Fruit fly (Drosophila melanogaster) whole organism, embryonic: ENCODE measurements around the gene Cpr78Cb.

Experiments used
- Awh ChIP-seq: fragments of 200-800 bp; sonication (Bioruptor generic); IDR thresholded peaks from 2 replicates; pipeline ENCODE4, ENCODE4 v1.3.6; 2022; ENCODE audit warnings: missing biosample characterization, missing genetic modification characterization
- Bdp1 ChIP-seq: fragments of 200-800 bp; sonication (Bioruptor generic); optimal IDR thresholded peaks from 3 replicates; lab custom pipeline; 2016; ENCODE audit warnings: missing biosample characterization, missing genetic modification characterization
- Blimp-1 ChIP-seq: fragments of 200-800 bp; sonication (Bioruptor generic); optimal IDR thresholded peaks from 3 replicates; lab custom pipeline; 2018; ENCODE audit warnings: missing biosample characterization, missing genetic modification characterization, mild to moderate bottlenecking, moderate library complexity, missing genetic modification reagents
- CG10147 ChIP-seq: fragments of 200-800 bp; sonication (Bioruptor generic); optimal IDR thresholded peaks from 2 replicates; lab custom pipeline; 2019; ENCODE audit warnings: missing biosample characterization, mild to moderate bottlenecking, missing genetic modification characterization, moderate library complexity
- CG10431 ChIP-seq: fragments of 200-800 bp; sonication (Bioruptor generic); optimal IDR thresholded peaks from 3 replicates; lab custom pipeline; 2018; ENCODE audit warnings: missing biosample characterization, mild to moderate bottlenecking, missing genetic modification characterization
- CG11504 ChIP-seq: fragments of 200-800 bp; sonication (Bioruptor generic); optimal IDR thresholded peaks from 3 replicates; lab custom pipeline; 2019; ENCODE audit warnings: missing biosample characterization, mild to moderate bottlenecking, missing genetic modification characterization, moderate library complexity
- CG12219 ChIP-seq: fragments of 200-800 bp; sonication (Bioruptor generic); optimal IDR thresholded peaks from 3 replicates; lab custom pipeline; 2018; ENCODE audit warnings: missing biosample characterization, mild to moderate bottlenecking, missing genetic modification characterization
- CG12659 ChIP-seq: fragments of 200-800 bp; sonication (Bioruptor generic); optimal IDR thresholded peaks from 3 replicates; lab custom pipeline; 2017; ENCODE audit warnings: mild to moderate bottlenecking, missing biosample characterization, missing genetic modification reagents, missing genetic modification characterization
- CG1603 ChIP-seq: fragments of 200-800 bp; sonication (Bioruptor generic); optimal IDR thresholded peaks from 2 replicates; lab custom pipeline; 2019; ENCODE audit warnings: missing biosample characterization, mild to moderate bottlenecking, missing genetic modification characterization, moderate library complexity
- CG18619 ChIP-seq: fragments of 200-800 bp; sonication (Bioruptor generic); optimal IDR thresholded peaks from 3 replicates; lab custom pipeline; 2017; ENCODE audit warnings: missing biosample characterization, mild to moderate bottlenecking, missing genetic modification characterization
- CG2120 ChIP-seq: fragments of 200-800 bp; sonication (Bioruptor generic); optimal IDR thresholded peaks from 3 replicates; lab custom pipeline; 2016; ENCODE audit warnings: missing biosample characterization, missing genetic modification characterization
- CG3065 ChIP-seq: fragments of 200-800 bp; sonication (Bioruptor generic); optimal IDR thresholded peaks from 2 replicates; lab custom pipeline; 2016; ENCODE audit warnings: missing biosample characterization, missing genetic modification characterization
- CG32532 ChIP-seq: fragments of 200-800 bp; sonication (Bioruptor generic); IDR thresholded peaks from 2 replicates; pipeline ENCODE4 v1.3.6; 2022; ENCODE audit warnings: missing biosample characterization, missing genetic modification characterization
- CG34376 ChIP-seq: fragments of 200-800 bp; sonication (Bioruptor generic); optimal IDR thresholded peaks from 2 replicates; lab custom pipeline; 2018; ENCODE audit warnings: missing biosample characterization, mild to moderate bottlenecking, missing genetic modification characterization
- CG3838 ChIP-seq: fragments of 200-800 bp; sonication (Bioruptor generic); optimal IDR thresholded peaks from 3 replicates; lab custom pipeline; 2016; ENCODE audit warnings: missing biosample characterization, missing genetic modification characterization
- CG6689 ChIP-seq: fragments of 200-800 bp; sonication (Bioruptor generic); IDR thresholded peaks from 2 replicates; pipeline ENCODE4 v1.3.6; 2022; ENCODE audit warnings: missing biosample characterization, missing genetic modification characterization
- CG7556 ChIP-seq: fragments of 200-800 bp; sonication (Bioruptor generic); optimal IDR thresholded peaks from 2 replicates; lab custom pipeline; 2017; ENCODE audit warnings: missing biosample characterization, mild to moderate bottlenecking, missing genetic modification characterization
- CG7839 ChIP-seq: fragments of 200-800 bp; sonication (Bioruptor generic); optimal IDR thresholded peaks from 3 replicates; lab custom pipeline; 2018; ENCODE audit warnings: missing biosample characterization, mild to moderate bottlenecking, missing genetic modification characterization, moderate library complexity
- CG9932 ChIP-seq: fragments of 200-800 bp; sonication (Bioruptor generic); IDR thresholded peaks from 2 replicates; pipeline ENCODE4 v1.3.6; 2022; ENCODE audit warnings: missing biosample characterization, missing genetic modification characterization
- CoRest ChIP-seq: fragments of 200-800 bp; sonication (Bioruptor generic); optimal IDR thresholded peaks from 3 replicates; lab custom pipeline; 2018; ENCODE audit warnings: missing biosample characterization, mild to moderate bottlenecking, missing genetic modification characterization, moderate library complexity
- D ChIP-seq, 2 experiments: fragments of 200-800 bp in 1 of 2; fragments of >200 bp in 1 of 2; sonication (Bioruptor generic) in 1 of 2; optimal IDR thresholded peaks; 2 replicates in 1 of 2; 3 replicates in 1 of 2; lab custom pipeline; 2017; ENCODE audit warnings: mild to moderate bottlenecking in 1 of 2, missing biosample characterization in 1 of 2, missing genetic modification characterization in 1 of 2, missing genetic modification reagents in 1 of 2
- Drgx ChIP-seq: fragments of 200-800 bp; sonication (Bioruptor generic); IDR thresholded peaks from 2 replicates; pipeline ENCODE4 v1.3.6; 2022; ENCODE audit warnings: missing biosample characterization, missing genetic modification characterization
- Ets65A ChIP-seq: fragments of 200-800 bp; sonication (Bioruptor generic); peaks from one replicate; lab custom pipeline; 2016; ENCODE audit warnings: missing biosample characterization, missing genetic modification characterization
- Gug ChIP-seq: fragments of 200-800 bp; sonication (Bioruptor generic); IDR thresholded peaks from 4 replicates; pipeline ENCODE4 v1.3.6; 2022; ENCODE audit warnings: missing biosample characterization, missing genetic modification characterization
- HmgZ ChIP-seq: fragments of 200-800 bp; sonication (Bioruptor generic); optimal IDR thresholded peaks from 2 replicates; lab custom pipeline; 2018; ENCODE audit warnings: missing biosample characterization, mild to moderate bottlenecking, missing genetic modification characterization
- Hr51 ChIP-seq, 2 experiments: fragments of 200-800 bp; sonication (Bioruptor generic); optimal IDR thresholded peaks; 2 replicates in 1 of 2; 3 replicates in 1 of 2; lab custom pipeline; 2016 to 2018; ENCODE audit warnings: missing biosample characterization in 2 of 2, missing genetic modification characterization in 2 of 2, mild to moderate bottlenecking in 1 of 2, moderate library complexity in 1 of 2
- Mrtf ChIP-seq: fragments of 200-800 bp; sonication (Bioruptor generic); IDR thresholded peaks from 3 replicates; pipeline ENCODE4 v1.3.6; 2022; ENCODE audit warnings: missing biosample characterization, missing genetic modification characterization
- Myb ChIP-seq: fragments of 200-800 bp; sonication (Bioruptor generic); optimal IDR thresholded peaks from 2 replicates; lab custom pipeline; 2016; ENCODE audit warnings: missing biosample characterization, missing genetic modification characterization
- NK7.1 ChIP-seq: fragments of 200-800 bp; sonication (Bioruptor generic); optimal IDR thresholded peaks from 3 replicates; lab custom pipeline; 2016; ENCODE audit warnings: missing biosample characterization, missing genetic modification characterization
- Optix ChIP-seq: fragments of 200-800 bp; sonication (Bioruptor generic); IDR thresholded peaks from 3 replicates; pipeline ENCODE4 v1.3.6; 2022; ENCODE audit warnings: missing biosample characterization, missing genetic modification characterization
- Poxn ChIP-seq: fragments of 200-800 bp; sonication (Bioruptor generic); IDR thresholded peaks from 2 replicates; pipeline ENCODE4 v1.3.6; 2022; ENCODE audit warnings: missing biosample characterization, missing genetic modification characterization
- YL-1 ChIP-seq: fragments of 200-800 bp; sonication (Bioruptor generic); optimal IDR thresholded peaks from 3 replicates; lab custom pipeline; 2017; ENCODE audit warnings: missing biosample characterization, mild to moderate bottlenecking, missing genetic modification characterization
- bab2 ChIP-seq: fragments of 200-800 bp; sonication (Bioruptor generic); optimal IDR thresholded peaks from 2 replicates; lab custom pipeline; 2016; ENCODE audit warnings: missing biosample characterization, missing genetic modification characterization
- chn ChIP-seq: fragments of 200-800 bp; sonication (Bioruptor generic); optimal IDR thresholded peaks from 2 replicates; lab custom pipeline; 2016; ENCODE audit warnings: missing biosample characterization, missing genetic modification characterization
- crc ChIP-seq: fragments of 200-800 bp; sonication (Bioruptor generic); optimal IDR thresholded peaks from 2 replicates; lab custom pipeline; 2016; ENCODE audit warnings: missing biosample characterization, missing genetic modification characterization
- dati ChIP-seq: fragments of 200-800 bp; sonication (Bioruptor generic); IDR thresholded peaks from 2 replicates; pipeline ENCODE4 v1.3.6; 2022; ENCODE audit warnings: missing biosample characterization, missing genetic modification characterization
- dm ChIP-seq: fragments of 200-800 bp; sonication (Bioruptor generic); optimal IDR thresholded peaks from 3 replicates; lab custom pipeline; 2016; ENCODE audit warnings: missing biosample characterization, missing genetic modification characterization
- en ChIP-seq: fragments of 200-800 bp; sonication (Bioruptor generic); optimal IDR thresholded peaks from 2 replicates; lab custom pipeline; 2016; ENCODE audit warnings: missing biosample characterization, missing genetic modification characterization
- eve ChIP-seq, 2 experiments: fragments of >200 bp; optimal IDR thresholded peaks; 2 replicates each; lab custom pipeline; 2017; ENCODE audit warnings: missing biosample characterization in 2 of 2, missing genetic modification characterization in 2 of 2
- fd64A ChIP-seq: fragments of 200-800 bp; sonication (Bioruptor generic); optimal IDR thresholded peaks from 3 replicates; lab custom pipeline; 2018; ENCODE audit warnings: missing biosample characterization, mild to moderate bottlenecking, missing genetic modification characterization
- inv ChIP-seq: fragments of 200-800 bp; sonication (Bioruptor generic); IDR thresholded peaks from 2 replicates; pipeline ENCODE4 v1.3.6; 2022; ENCODE audit warnings: missing biosample characterization, missing genetic modification characterization; ENCODE audit not compliant: partially characterized antibody
- maf-S ChIP-seq: fragments of 200-800 bp; sonication (Bioruptor generic); optimal IDR thresholded peaks from 2 replicates; lab custom pipeline; 2016; ENCODE audit warnings: missing biosample characterization, missing genetic modification characterization
- pan ChIP-seq, 4 experiments: fragments of >200 bp in 3 of 4; fragments of 200-800 bp in 1 of 4; sonication (Bioruptor generic) in 1 of 4; optimal IDR thresholded peaks in 3 of 4; IDR thresholded peaks in 1 of 4; 2 replicates each; pipeline versions ENCODE4 v1.3.6 to Lab custom; 2017 to 2022; ENCODE audit warnings: missing biosample characterization in 2 of 4, missing genetic modification characterization in 2 of 4, mixed read lengths in 1 of 4
- sens ChIP-seq: fragments of 200-800 bp; sonication (Bioruptor generic); peaks from one replicate; lab custom pipeline; 2016; ENCODE audit warnings: missing biosample characterization, missing genetic modification characterization
- seq ChIP-seq: fragments of 200-800 bp; sonication (Bioruptor generic); IDR thresholded peaks from 2 replicates; pipeline ENCODE4 v1.3.6; 2022; ENCODE audit warnings: missing biosample characterization, missing genetic modification characterization
- shn ChIP-seq: fragments of 200-800 bp; sonication (Bioruptor generic); optimal IDR thresholded peaks from 3 replicates; lab custom pipeline; 2016; ENCODE audit warnings: missing biosample characterization, missing genetic modification characterization
- tgo ChIP-seq: fragments of 200-800 bp; sonication (Bioruptor generic); IDR thresholded peaks from 3 replicates; pipeline ENCODE4 v1.3.6; 2022; ENCODE audit warnings: missing biosample characterization, missing genetic modification characterization
- toy ChIP-seq: fragments of 200-800 bp; sonication (Bioruptor generic); IDR thresholded peaks from 2 replicates; pipeline ENCODE4 v1.3.6; 2022; ENCODE audit warnings: missing biosample characterization, missing genetic modification characterization
- unc-4 ChIP-seq: fragments of 200-800 bp; sonication (Bioruptor generic); IDR thresholded peaks from 2 replicates; pipeline ENCODE4 v1.3.6; 2022; ENCODE audit warnings: missing biosample characterization, missing genetic modification characterization; ENCODE audit not compliant: partially characterized antibody
- vfl ChIP-seq: fragments of 200-800 bp; sonication (Bioruptor generic); optimal IDR thresholded peaks from 2 replicates; lab custom pipeline; 2016; ENCODE audit warnings: missing biosample characterization, missing genetic modification characterization

The Cpr78Cb gene

DNA sequence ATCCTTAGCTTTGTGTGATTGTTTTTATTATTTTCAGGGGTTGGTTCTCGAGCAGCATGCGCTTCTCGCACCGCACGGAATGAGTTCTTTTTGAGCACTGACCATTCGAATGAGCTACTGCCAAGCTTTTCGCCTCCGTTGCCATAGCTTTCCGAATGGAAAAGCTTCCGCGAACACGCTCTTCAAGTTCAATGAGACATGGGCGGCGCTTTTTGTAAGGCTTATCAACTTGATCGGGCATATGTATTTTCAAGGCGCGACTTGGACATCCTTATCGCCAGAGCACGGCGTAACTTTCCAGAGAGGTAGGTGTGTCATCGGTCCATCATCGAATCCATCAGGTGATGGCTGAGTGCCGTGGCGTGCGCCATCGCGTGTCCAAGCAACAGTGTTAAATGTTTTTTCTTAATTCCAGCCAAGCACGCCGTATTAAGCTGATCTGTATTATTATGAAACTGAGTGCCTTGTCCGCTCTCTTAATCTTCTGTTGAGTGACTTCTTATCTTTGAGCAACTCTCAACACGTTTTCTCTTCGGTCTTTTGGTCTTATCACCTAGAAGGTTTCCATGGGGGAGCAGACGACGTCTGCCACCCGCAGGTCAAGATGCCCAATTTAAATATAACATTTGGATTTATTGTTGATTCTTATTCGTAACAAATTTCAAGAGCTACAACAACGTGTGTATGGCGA, 14.3 kb upstream of the Cpr78Cb start, which contains the start of gene AcCoAS (continued):
- no peak for TF ChIP-seq Mrtf (GFP tag; lab: Robert Waterston, UW)
- TF ChIP-seq Optix (GFP tag; lab: Robert Waterston, UW), result no peak
- peak; percentile 58 for TF ChIP-seq vfl (GFP tag; lab: Kevin White, UChicago)
- TF ChIP-seq Awh (GFP tag; lab: Robert Waterston, UW), result no peak
- TF ChIP-seq CG10431 (GFP tag; lab: Kevin White, UChicago), result no peak
- no peak for TF ChIP-seq Ets65A
- TF ChIP-seq crc (GFP tag; lab: Kevin White, UChicago), result no peak
- peak; percentile 3 for TF ChIP-seq CG11504 (tag; lab: Kevin White, UChicago)
- no peak for TF ChIP-seq CG6689 (GFP tag; lab: Robert Waterston, UW)
- peak; percentile 32 for TF ChIP-seq CG7556
- peak; percentile 36 for TF ChIP-seq unc-4 (GFP tag; lab: Robert Waterston, UW)
- TF ChIP-seq CG32532 (GFP tag; lab: Robert Waterston, UW), result peak; percentile 59; the same call in 1 of the 2 replicates
- no peak for TF ChIP-seq chn (GFP tag; lab: Kevin White, UChicago)
- no peak for TF ChIP-seq fd64A (GFP tag; lab: Kevin White, UChicago)
- TF ChIP-seq CG7839 (tag; lab: Kevin White, UChicago), result peak; percentile 27
- TF ChIP-seq eve (GFP tag; optimal IDR thresholded peaks at IDR 0.05; lab: Kevin White, UChicago), result no peak
- no peak for TF ChIP-seq bab2
- peak; percentile 44 for TF ChIP-seq CG12659 (GFP tag; lab: Kevin White, UChicago)
- no peak for TF ChIP-seq Gug (GFP tag; lab: Robert Waterston, UW)
- peak; percentile 45 for TF ChIP-seq dm (GFP tag; lab: Kevin White, UChicago)
- TF ChIP-seq CG9932 (GFP tag; lab: Robert Waterston, UW), result peak; percentile 56; the same call in 1 of the 2 replicates
- TF ChIP-seq shn (GFP tag; lab: Kevin White, UChicago), result no peak
- TF ChIP-seq inv (GFP tag; lab: Robert Waterston, UW), result no peak
- TF ChIP-seq CG34376, result peak; percentile 96
- peak; percentile 3 for TF ChIP-seq Myb (GFP tag; lab: Kevin White, UChicago)
- TF ChIP-seq dati (GFP tag; lab: Robert Waterston, UW), result no peak
- no peak for TF ChIP-seq Poxn
- no peak for TF ChIP-seq CG18619 (GFP tag; lab: Kevin White, UChicago)
- TF ChIP-seq Bdp1 (GFP tag; lab: Kevin White, UChicago), result no peak
- TF ChIP-seq tgo (GFP tag; lab: Robert Waterston, UW), result no peak; the same call in 2 of the 3 replicates
- peak; percentile 44 for TF ChIP-seq HmgZ
- no peak for TF ChIP-seq pan (optimal IDR thresholded peaks at IDR 0.05; lab: Kevin White, UChicago)
- no peak for TF ChIP-seq pan (GFP tag; optimal IDR thresholded peaks at IDR 0.05 in 1 of 2, IDR thresholded peaks at IDR 0.05 in 1 of 2)
- TF ChIP-seq Hr51 (GFP tag; optimal IDR thresholded peaks at IDR 0.05; lab: Kevin White, UChicago), result peak in 1 of 2 experiments; percentile 1
- TF ChIP-seq CoRest (tag; lab: Kevin White, UChicago), result peak; percentile 5
- no peak for TF ChIP-seq en
- peak; percentile 22 for TF ChIP-seq CG10147 (GFP tag; lab: Kevin White, UChicago)
- no peak for TF ChIP-seq maf-S (GFP tag; lab: Kevin White, UChicago)
- no peak for TF ChIP-seq CG12219 (GFP tag; lab: Kevin White, UChicago)
- no peak for TF ChIP-seq D (optimal IDR thresholded peaks at IDR 0.05; lab: Kevin White, UChicago)
- TF ChIP-seq D (GFP tag; optimal IDR thresholded peaks at IDR 0.05; lab: Kevin White, UChicago), result no peak
- no peak for TF ChIP-seq CG3065
- TF ChIP-seq Drgx (GFP tag; lab: Robert Waterston, UW), result peak; percentile 62
- peak; percentile 0 for TF ChIP-seq YL-1
- TF ChIP-seq sens (GFP tag; lab: Kevin White, UChicago), result peak; percentile 84
- no peak for TF ChIP-seq NK7.1
- TF ChIP-seq seq (GFP tag; lab: Robert Waterston, UW), result no peak
- TF ChIP-seq CG3838 (GFP tag; lab: Kevin White, UChicago), result no peak
- TF ChIP-seq toy (GFP tag; lab: Robert Waterston, UW), result no peak
- TF ChIP-seq CG2120 (GFP tag; lab: Kevin White, UChicago), result peak; percentile 71
- peak; percentile 1 for TF ChIP-seq Blimp-1 (GFP tag; lab: Kevin White, UChicago)
- TF ChIP-seq CG1603 (tag; lab: Kevin White, UChicago), result no peak
